Worm (Caenorhabditis elegans): Measurements from ENCODE around the gene B0546.4.

Gene B0546.4

ce11 chrIV:3338676-3339075 is 45.3 kb downstream of the B0546.4 start, which contains the start of gene hrpa-1:
hrpa-1 (minus strand) TSS chrIV:3338867.
- TF ChIP-seq madf-3 (GFP tag; IDR thresholded peaks at IDR 0.05) = peak; percentile 99
- TF ChIP-seq madf-6 (GFP tag; IDR thresholded peaks at IDR 0.05) = peak; percentile 61
- peak; percentile 57 for TF ChIP-seq rcor-1 (GFP tag; IDR thresholded peaks at IDR 0.05)
- peak; percentile 83 for TF ChIP-seq hsf-1 (GFP tag; IDR thresholded peaks at IDR 0.05)
- TF ChIP-seq snpc-1.3 (tag; optimal IDR thresholded peaks at IDR 0.05; ENCODE audit: insufficient read depth) = peak; percentile 52
- no peak for TF ChIP-seq hmg-20 (GFP tag; IDR thresholded peaks at IDR 0.05)
- TF ChIP-seq lir-1 (GFP tag; conservative IDR thresholded peaks at IDR 0.05) = peak; percentile 62
- no peak for TF ChIP-seq Y53F4B.3 (GFP tag; IDR thresholded peaks at IDR 0.05)
- no peak for TF ChIP-seq nfya-1 (tag; optimal IDR thresholded peaks at IDR 0.05; ENCODE audit: borderline replicate concordance, insufficient read depth)
- peak; percentile 47 for TF ChIP-seq hmg-1.2 (GFP tag; IDR thresholded peaks at IDR 0.05)
- no peak for TF ChIP-seq B0035.1 (tag; optimal IDR thresholded peaks at IDR 0.05)
- no peak for TF ChIP-seq egrh-3 (GFP tag; IDR thresholded peaks at IDR 0.05)
- peak; percentile 43 for TF ChIP-seq tlf-1 (GFP tag; optimal IDR thresholded peaks at IDR 0.05)
- TF ChIP-seq mel-28 (tag; optimal IDR thresholded peaks at IDR 0.05; ENCODE audit: borderline replicate concordance) = no peak
- TF ChIP-seq rec-8 (tag; optimal IDR thresholded peaks at IDR 0.05) = no peak
- peak; percentile 85 for TF ChIP-seq lin-54 (GFP tag; optimal IDR thresholded peaks at IDR 0.05)
- TF ChIP-seq cebp-1 (GFP tag; IDR thresholded peaks at IDR 0.05) = no peak
- TF ChIP-seq cebp-1 (tag; optimal IDR thresholded peaks at IDR 0.05) = no peak
- TF ChIP-seq pbrm-1 (GFP tag; IDR thresholded peaks at IDR 0.05) = peak; percentile 44; the same call in 1 of the 2 replicates
- no peak for TF ChIP-seq ceh-100 (GFP tag; IDR thresholded peaks at IDR 0.05)
- TF ChIP-seq C17E4.6 (GFP tag; IDR thresholded peaks at IDR 0.05) = no peak
- TF ChIP-seq F57A8.1 (GFP tag; optimal IDR thresholded peaks at IDR 0.05) = no peak
- TF ChIP-seq attf-3 (GFP tag; conservative IDR thresholded peaks at IDR 0.05) = peak; percentile 49; the same call in 1 of the 2 replicates
- peak; percentile 97 for TF ChIP-seq F33H1.4 (GFP tag; IDR thresholded peaks at IDR 0.05)
- no peak for TF ChIP-seq B0336.3 (GFP tag; IDR thresholded peaks at IDR 0.05)
- peak; percentile 4 for TF ChIP-seq snpc-1.1 (tag; optimal IDR thresholded peaks at IDR 0.05; ENCODE audit: insufficient read depth)
- no peak for TF ChIP-seq ceh-58 (GFP tag; IDR thresholded peaks at IDR 0.05)
- TF ChIP-seq mes-4 (tag; optimal IDR thresholded peaks at IDR 0.05) = no peak
- TF ChIP-seq dox-1 (GFP tag; IDR thresholded peaks at IDR 0.05) = peak; percentile 79
- TF ChIP-seq F49E8.2 (tag; optimal IDR thresholded peaks at IDR 0.05; ENCODE audit: insufficient read depth) = peak; percentile 33
- no peak for TF ChIP-seq attf-6 (GFP tag; IDR thresholded peaks at IDR 0.05)
- no peak for TF ChIP-seq gei-17 (GFP tag; optimal IDR thresholded peaks at IDR 0.05)
- TF ChIP-seq fkh-3 (tag; optimal IDR thresholded peaks at IDR 0.05) = no peak
- peak; percentile 45 for TF ChIP-seq attf-5 (GFP tag; optimal IDR thresholded peaks at IDR 0.05)
- peak; percentile 76 for TF ChIP-seq efl-1 (GFP tag; optimal IDR thresholded peaks at IDR 0.05)
- TF ChIP-seq F22D6.2 (tag; optimal IDR thresholded peaks at IDR 0.05) = no peak
- TF ChIP-seq bed-2 (GFP tag; IDR thresholded peaks at IDR 0.05) = no peak
- TF ChIP-seq ZK185.1 (tag; optimal IDR thresholded peaks at IDR 0.05; ENCODE audit: poor library complexity, severe bottlenecking) = no peak
- no peak for TF ChIP-seq madf-8 (GFP tag; conservative IDR thresholded peaks at IDR 0.05)
- TF ChIP-seq sea-2 (GFP tag; IDR thresholded peaks at IDR 0.05) = no peak
- TF ChIP-seq let-607 (tag; optimal IDR thresholded peaks at IDR 0.05) = peak in 1 of 2 experiments; percentile 30
- peak; percentile 16 for TF ChIP-seq snpc-4 (GFP tag; optimal IDR thresholded peaks at IDR 0.05)
- TF ChIP-seq snpc-4 (tag; optimal IDR thresholded peaks at IDR 0.05) = peak in 3 of 4 experiments; percentile 3 to 51 (median 11)
- peak; percentile 66 for TF ChIP-seq F23B12.7 (tag; optimal IDR thresholded peaks at IDR 0.05; ENCODE audit: insufficient read depth)
- peak; percentile 63; the same call in 1 of the 2 replicates for TF ChIP-seq ceh-91 (GFP tag; IDR thresholded peaks at IDR 0.05)
- TF ChIP-seq lin-35 (GFP tag; optimal IDR thresholded peaks at IDR 0.05) = peak in 2 of 3 experiments; percentile 37 to 92
- TF ChIP-seq nhr-90 (tag; optimal IDR thresholded peaks at IDR 0.05) = no peak

All from whole organism, young adult.